Fruit fly (Drosophila melanogaster) whole organism, embryonic: ENCODE data around the gene CG15539.
A peak's percentile ranks its signal among the peaks of the same experiment; 100 is the strongest.

Source experiments
- CG10366 ChIP-seq: fragments of 200-800 bp; sonication (Bioruptor generic); IDR thresholded peaks from 2 replicates; pipeline ENCODE4 v1.3.6; 2022; ENCODE audit warnings: missing biosample characterization, missing genetic modification characterization
- CG10462 ChIP-seq: fragments of 200-800 bp; sonication (Bioruptor generic); optimal IDR thresholded peaks from 2 replicates; lab custom pipeline; 2016; ENCODE audit warnings: missing biosample characterization, missing genetic modification characterization
- CG10654 ChIP-seq: fragments of 200-800 bp; sonication (Bioruptor generic); optimal IDR thresholded peaks from 2 replicates; lab custom pipeline; 2016; ENCODE audit warnings: missing biosample characterization, missing genetic modification characterization
- CG11560 ChIP-seq: fragments of 200-800 bp; sonication (Bioruptor generic); IDR thresholded peaks from 3 replicates; pipeline ENCODE4 v1.3.6; 2022; ENCODE audit warnings: missing biosample characterization, missing genetic modification characterization
- CG12071 ChIP-seq: fragments of 200-800 bp; sonication (Bioruptor generic); optimal IDR thresholded peaks from 3 replicates; lab custom pipeline; 2018; ENCODE audit warnings: missing biosample characterization, mild to moderate bottlenecking, missing genetic modification characterization
- CG12659 ChIP-seq: fragments of 200-800 bp; sonication (Bioruptor generic); optimal IDR thresholded peaks from 3 replicates; lab custom pipeline; 2017; ENCODE audit warnings: mild to moderate bottlenecking, missing biosample characterization, missing genetic modification reagents, missing genetic modification characterization
- CG12942 ChIP-seq: fragments of 200-800 bp; sonication (Bioruptor generic); optimal IDR thresholded peaks from 3 replicates; lab custom pipeline; 2016; ENCODE audit warnings: missing biosample characterization, missing genetic modification characterization
- CG13287 ChIP-seq: fragments of 200-800 bp; sonication (Bioruptor generic); IDR thresholded peaks from 2 replicates; pipeline ENCODE4 v1.3.6; 2022; ENCODE audit warnings: missing biosample characterization, missing genetic modification characterization; ENCODE audit not compliant: partially characterized antibody
- CG14441 ChIP-seq: fragments of 200-800 bp; sonication (Bioruptor generic); IDR thresholded peaks from 2 replicates; pipeline ENCODE4 v1.3.6; 2022; ENCODE audit warnings: missing biosample characterization, missing genetic modification characterization
- CG14860 ChIP-seq: fragments of 200-800 bp; sonication (Bioruptor generic); IDR thresholded peaks from 3 replicates; pipeline ENCODE4 v1.3.6; 2022; ENCODE audit warnings: missing biosample characterization, missing genetic modification characterization; ENCODE audit not compliant: partially characterized antibody
- CG15011 ChIP-seq: fragments of 200-800 bp; sonication (Bioruptor generic); optimal IDR thresholded peaks from 3 replicates; lab custom pipeline; 2018; ENCODE audit warnings: missing biosample characterization, mild to moderate bottlenecking, missing genetic modification characterization
- CG1603 ChIP-seq: fragments of 200-800 bp; sonication (Bioruptor generic); optimal IDR thresholded peaks from 2 replicates; lab custom pipeline; 2019; ENCODE audit warnings: missing biosample characterization, mild to moderate bottlenecking, missing genetic modification characterization, moderate library complexity
- CG30403 ChIP-seq: fragments of 200-800 bp; sonication (Bioruptor generic); optimal IDR thresholded peaks from 3 replicates; lab custom pipeline; 2016; ENCODE audit warnings: missing biosample characterization, missing genetic modification characterization
- CG3163 ChIP-seq: fragments of 200-800 bp; sonication (Bioruptor generic); optimal IDR thresholded peaks from 3 replicates; lab custom pipeline; 2016; ENCODE audit warnings: missing biosample characterization, missing genetic modification characterization
- CG34422 ChIP-seq: fragments of 200-800 bp; sonication (Bioruptor generic); IDR thresholded peaks from 3 replicates; pipeline ENCODE4 v1.3.6; 2022; ENCODE audit warnings: missing biosample characterization, missing genetic modification characterization
- CG42726 ChIP-seq: fragments of 200-800 bp; sonication (Bioruptor generic); IDR thresholded peaks from 2 replicates; pipeline ENCODE4 v1.3.6; 2022; ENCODE audit warnings: missing biosample characterization, missing genetic modification characterization; ENCODE audit not compliant: partially characterized antibody
- CG4820 ChIP-seq: fragments of 200-800 bp; sonication (Bioruptor generic); optimal IDR thresholded peaks from 3 replicates; lab custom pipeline; 2016; ENCODE audit warnings: missing biosample characterization, missing genetic modification characterization
- CG6689 ChIP-seq: fragments of 200-800 bp; sonication (Bioruptor generic); IDR thresholded peaks from 2 replicates; pipeline ENCODE4 v1.3.6; 2022; ENCODE audit warnings: missing biosample characterization, missing genetic modification characterization
- CG6813 ChIP-seq: fragments of 200-800 bp; sonication (Bioruptor generic); optimal IDR thresholded peaks from 2 replicates; lab custom pipeline; 2017; ENCODE audit warnings: missing biosample characterization, missing genetic modification characterization, mild to moderate bottlenecking, moderate library complexity, missing genetic modification reagents
- CG8089 ChIP-seq: fragments of 200-800 bp; sonication (Bioruptor generic); optimal IDR thresholded peaks from 3 replicates; lab custom pipeline; 2016; ENCODE audit warnings: missing biosample characterization, missing genetic modification characterization
- CG8359 ChIP-seq: fragments of 200-800 bp; sonication (Bioruptor generic); optimal IDR thresholded peaks from 2 replicates; lab custom pipeline; 2017; ENCODE audit warnings: missing biosample characterization, mild to moderate bottlenecking, missing genetic modification characterization, borderline replicate concordance
- Chrac-16 ChIP-seq: fragments of 200-800 bp; sonication (Bioruptor generic); optimal IDR thresholded peaks from 3 replicates; lab custom pipeline; 2016; ENCODE audit warnings: missing biosample characterization, missing genetic modification characterization
- Gsc ChIP-seq: fragments of 200-800 bp; sonication (Bioruptor generic); IDR thresholded peaks from 2 replicates; pipeline ENCODE4 v1.3.6; 2022; ENCODE audit warnings: missing biosample characterization, missing genetic modification characterization
- Gug ChIP-seq: fragments of 200-800 bp; sonication (Bioruptor generic); IDR thresholded peaks from 4 replicates; pipeline ENCODE4 v1.3.6; 2022; ENCODE audit warnings: missing biosample characterization, missing genetic modification characterization
- Hr51 ChIP-seq, 2 experiments: fragments of 200-800 bp; sonication (Bioruptor generic); optimal IDR thresholded peaks; 2 replicates in 1 of 2; 3 replicates in 1 of 2; lab custom pipeline; 2016 to 2018; ENCODE audit warnings: missing biosample characterization in 2 of 2, missing genetic modification characterization in 2 of 2, mild to moderate bottlenecking in 1 of 2, moderate library complexity in 1 of 2
- Meics ChIP-seq: fragments of 200-800 bp; sonication (Bioruptor generic); optimal IDR thresholded peaks from 2 replicates; lab custom pipeline; 2017; ENCODE audit warnings: missing biosample characterization, mild to moderate bottlenecking, missing genetic modification characterization
- Mes4 ChIP-seq: fragments of 200-800 bp; sonication (Bioruptor generic); optimal IDR thresholded peaks from 2 replicates; lab custom pipeline; 2016; ENCODE audit warnings: missing biosample characterization, missing genetic modification characterization
- Neu2 ChIP-seq: fragments of 200-800 bp; sonication (Bioruptor generic); optimal IDR thresholded peaks from 3 replicates; lab custom pipeline; 2016; ENCODE audit warnings: missing biosample characterization, missing genetic modification characterization, borderline replicate concordance
- Opbp ChIP-seq: fragments of 200-800 bp; sonication (Bioruptor generic); IDR thresholded peaks from 3 replicates; pipeline ENCODE4 v1.3.6; 2022; ENCODE audit warnings: missing biosample characterization, missing genetic modification characterization; ENCODE audit not compliant: partially characterized antibody
- Sry-β ChIP-seq: fragments of 200-800 bp; sonication (Bioruptor generic); optimal IDR thresholded peaks from 2 replicates; lab custom pipeline; 2018; ENCODE audit warnings: missing biosample characterization, mild to moderate bottlenecking, missing genetic modification characterization, moderate library complexity
- Tbp ChIP-seq: fragments of >200 bp; optimal IDR thresholded peaks from 2 replicates; lab custom pipeline; 2018; ENCODE audit warnings: missing biosample characterization, missing genetic modification characterization
- Trl ChIP-seq, 3 experiments: fragments of >200 bp in 2 of 3; fragments of 200-800 bp in 1 of 3; sonication (Bioruptor generic) in 1 of 3; optimal IDR thresholded peaks; 2 replicates in 1 of 3; 3 replicates in 2 of 3; lab custom pipeline; 2016 to 2017; ENCODE audit warnings: missing biosample characterization in 1 of 3, missing genetic modification characterization in 1 of 3
- Usf ChIP-seq: fragments of 200-800 bp; sonication (Bioruptor generic); optimal IDR thresholded peaks from 2 replicates; lab custom pipeline; 2017; ENCODE audit warnings: missing genotype, missing biosample characterization, missing genetic modification characterization
- Vsx1 ChIP-seq: fragments of 200-800 bp; sonication (Bioruptor generic); optimal IDR thresholded peaks from 2 replicates; lab custom pipeline; 2017; ENCODE audit warnings: missing biosample characterization, mild to moderate bottlenecking, missing genetic modification characterization, missing genetic modification reagents
- bab2 ChIP-seq: fragments of 200-800 bp; sonication (Bioruptor generic); optimal IDR thresholded peaks from 2 replicates; lab custom pipeline; 2016; ENCODE audit warnings: missing biosample characterization, missing genetic modification characterization
- bigmax ChIP-seq: fragments of 200-800 bp; sonication (Bioruptor generic); optimal IDR thresholded peaks from 2 replicates; lab custom pipeline; 2018; ENCODE audit warnings: missing biosample characterization, mild to moderate bottlenecking, missing genetic modification characterization
- corto ChIP-seq: fragments of 200-800 bp; sonication (Bioruptor generic); optimal IDR thresholded peaks from 2 replicates; lab custom pipeline; 2016; ENCODE audit warnings: missing biosample characterization, mild to moderate bottlenecking, missing genetic modification characterization, moderate library complexity
- crol ChIP-seq: fragments of 200-800 bp; sonication (Bioruptor generic); IDR thresholded peaks from 2 replicates; pipeline ENCODE4 v1.3.6; 2022; ENCODE audit warnings: missing biosample characterization, missing genetic modification characterization
- dm ChIP-seq: fragments of 200-800 bp; sonication (Bioruptor generic); optimal IDR thresholded peaks from 3 replicates; lab custom pipeline; 2016; ENCODE audit warnings: missing biosample characterization, missing genetic modification characterization
- dysf ChIP-seq: fragments of 200-800 bp; sonication (Bioruptor generic); IDR thresholded peaks from 3 replicates; pipeline ENCODE4 v1.3.6; 2022; ENCODE audit warnings: missing biosample characterization, missing genetic modification characterization
- gcm ChIP-seq: fragments of 200-800 bp; sonication (Bioruptor generic); optimal IDR thresholded peaks from 2 replicates; lab custom pipeline; 2019; ENCODE audit warnings: missing biosample characterization, mild to moderate bottlenecking, missing genetic modification characterization, moderate library complexity
- jumu ChIP-seq: fragments of 200-800 bp; sonication (Bioruptor generic); optimal IDR thresholded peaks from 3 replicates; lab custom pipeline; 2016; ENCODE audit warnings: missing biosample characterization, missing genetic modification characterization
- lab ChIP-seq: fragments of 200-800 bp; sonication (Bioruptor generic); optimal IDR thresholded peaks from 3 replicates; lab custom pipeline; 2017; ENCODE audit warnings: missing biosample characterization, missing genetic modification characterization, mild to moderate bottlenecking, moderate library complexity, missing genetic modification reagents
- lbe ChIP-seq: fragments of 200-800 bp; sonication (Bioruptor generic); optimal IDR thresholded peaks from 2 replicates; lab custom pipeline; 2016; ENCODE audit warnings: missing biosample characterization, mild to moderate bottlenecking, missing genetic modification characterization
- row ChIP-seq: fragments of 200-800 bp; sonication (Bioruptor generic); IDR thresholded peaks from 3 replicates; pipeline ENCODE4 v1.3.6; 2022; ENCODE audit warnings: missing biosample characterization, missing genetic modification characterization
- run ChIP-seq: fragments of 200-800 bp; sonication (Bioruptor generic); optimal IDR thresholded peaks from 3 replicates; lab custom pipeline; 2018; ENCODE audit warnings: missing biosample characterization, mild to moderate bottlenecking, missing genetic modification characterization
- toy ChIP-seq: fragments of 200-800 bp; sonication (Bioruptor generic); IDR thresholded peaks from 2 replicates; pipeline ENCODE4 v1.3.6; 2022; ENCODE audit warnings: missing biosample characterization, missing genetic modification characterization
- trh ChIP-seq: fragments of 200-800 bp; sonication (Bioruptor generic); optimal IDR thresholded peaks from 2 replicates; lab custom pipeline; 2016; ENCODE audit warnings: missing biosample characterization, missing genetic modification characterization
- ttk ChIP-seq: fragments of 200-800 bp; sonication (Bioruptor generic); IDR thresholded peaks from 2 replicates; pipeline ENCODE4 v2.1.2; 2022; ENCODE audit warnings: missing biosample characterization, missing genetic modification characterization
- zen ChIP-seq: fragments of 200-800 bp; sonication (Bioruptor generic); optimal IDR thresholded peaks from 3 replicates; lab custom pipeline; 2018; ENCODE audit warnings: missing biosample characterization, mild to moderate bottlenecking, missing genetic modification characterization, moderate library complexity

Gene CG15539

DNA sequence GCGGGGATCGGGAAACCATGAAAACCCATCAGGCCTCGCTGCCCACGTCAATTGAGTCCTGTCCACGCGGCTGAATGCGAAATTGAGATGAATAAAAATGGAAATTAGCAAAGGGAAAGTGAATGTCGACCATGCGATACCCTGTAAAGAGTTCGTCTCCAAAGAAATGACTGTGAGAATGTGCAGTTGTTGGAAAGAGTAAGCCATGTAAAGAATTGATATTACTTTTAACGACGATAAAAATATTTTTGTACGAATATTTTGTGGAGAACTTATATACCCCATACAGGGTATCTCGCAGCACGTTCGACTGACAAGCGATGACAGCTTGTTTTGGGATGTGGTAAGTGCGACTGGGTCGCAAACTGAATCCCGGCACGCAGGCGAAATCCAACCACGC, 4.6 kb upstream of the CG15539 start (continued):
- peak; percentile 33 for TF ChIP-seq CG4820 (GFP tag; lab: Kevin White, UChicago)
- no peak for TF ChIP-seq Vsx1 (GFP tag; lab: Kevin White, UChicago)
- peak; percentile 38; the same call in 1 of the 2 replicates for TF ChIP-seq CG6689 (GFP tag; lab: Robert Waterston, UW)
- TF ChIP-seq CG8359 (GFP tag; lab: Kevin White, UChicago): no peak
- no peak for TF ChIP-seq CG10654 (GFP tag; lab: Kevin White, UChicago)
- TF ChIP-seq Trl (optimal IDR thresholded peaks at IDR 0.05; lab: Kevin White, UChicago): no peak
- TF ChIP-seq Trl (GFP tag; optimal IDR thresholded peaks at IDR 0.05; lab: Kevin White, UChicago): peak; percentile 26
- no peak for TF ChIP-seq CG10462 (GFP tag; lab: Kevin White, UChicago)
- TF ChIP-seq dysf (GFP tag; lab: Robert Waterston, UW): peak; percentile 57; the same call in 2 of the 3 replicates
- no peak for TF ChIP-seq CG12942 (GFP tag; lab: Kevin White, UChicago)
- no peak for TF ChIP-seq CG14860 (GFP tag; lab: Robert Waterston, UW)
- TF ChIP-seq CG30403 (GFP tag; lab: Kevin White, UChicago): peak; percentile 44
- no peak for TF ChIP-seq corto
- TF ChIP-seq Tbp (GFP tag; lab: Kevin White, UChicago): no peak
- peak; percentile 1 for TF ChIP-seq Meics (GFP tag; lab: Kevin White, UChicago)
- no peak for TF ChIP-seq gcm (GFP tag; lab: Kevin White, UChicago)
- TF ChIP-seq zen (tag; lab: Kevin White, UChicago): peak; percentile 77
- TF ChIP-seq CG12659 (GFP tag; lab: Kevin White, UChicago): no peak
- no peak for TF ChIP-seq dm
- TF ChIP-seq CG10366: peak; percentile 46
- TF ChIP-seq toy (GFP tag; lab: Robert Waterston, UW): no peak
- no peak for TF ChIP-seq CG15011
- no peak for TF ChIP-seq Gug (GFP tag; lab: Robert Waterston, UW)
- no peak for TF ChIP-seq Opbp
- TF ChIP-seq CG11560 (tag; lab: Robert Waterston, UW): no peak
- peak; percentile 35; the same call in 1 of the 2 replicates for TF ChIP-seq CG14441 (GFP tag; lab: Robert Waterston, UW)
- TF ChIP-seq CG12071 (GFP tag; lab: Kevin White, UChicago): no peak
- no peak for TF ChIP-seq row (GFP tag; lab: Robert Waterston, UW)
- TF ChIP-seq bab2 (GFP tag; lab: Kevin White, UChicago): peak; percentile 39
- no peak for TF ChIP-seq CG6813
- TF ChIP-seq lbe (GFP tag; lab: Kevin White, UChicago): no peak
- TF ChIP-seq Hr51 (GFP tag; optimal IDR thresholded peaks at IDR 0.05; lab: Kevin White, UChicago): no peak
- TF ChIP-seq CG8089 (GFP tag; lab: Kevin White, UChicago): no peak
- no peak for TF ChIP-seq trh (GFP tag; lab: Kevin White, UChicago)
- peak; percentile 32; the same call in 1 of the 2 replicates for TF ChIP-seq ttk (GFP tag; lab: Robert Waterston, UW)
- no peak for TF ChIP-seq lab (GFP tag; lab: Kevin White, UChicago)
- no peak for TF ChIP-seq CG1603
- no peak for TF ChIP-seq Mes4 (GFP tag; lab: Kevin White, UChicago)
- TF ChIP-seq Chrac-16 (GFP tag; lab: Kevin White, UChicago): peak; percentile 15
- TF ChIP-seq crol (GFP tag; lab: Robert Waterston, UW): no peak
- TF ChIP-seq Neu2: peak; percentile 12
- no peak for TF ChIP-seq bigmax
- TF ChIP-seq CG34422 (GFP tag; lab: Robert Waterston, UW): 0 out of 3 replicates have a peak, but pooled peaks have one; percentile 23
- no peak for TF ChIP-seq CG3163 (GFP tag; lab: Kevin White, UChicago)
- TF ChIP-seq CG13287 (GFP tag; lab: Robert Waterston, UW): no peak
- TF ChIP-seq Sry-β (GFP tag; lab: Kevin White, UChicago): no peak
- no peak for TF ChIP-seq CG42726 (GFP tag; lab: Robert Waterston, UW)
- no peak for TF ChIP-seq Usf (GFP tag; lab: Kevin White, UChicago)
- TF ChIP-seq jumu (GFP tag; lab: Kevin White, UChicago): peak; percentile 11
- TF ChIP-seq Gsc (GFP tag; lab: Robert Waterston, UW): no peak
- TF ChIP-seq run (tag; lab: Kevin White, UChicago): no peak
